Worm (Caenorhabditis elegans): ENCODE results near the gene Y15E3A.5.

ce11 chrX:15353874-15354480, 13.6 kb downstream of the Y15E3A.5 start:
- TF ChIP-seq dao-5 (tag; optimal IDR thresholded peaks at IDR 0.05) (peak; percentile 80), him-1 (tag; optimal IDR thresholded peaks at IDR 0.05) (peak; percentile 93)

Measured in whole organism, L4/young adult.